Worm (Caenorhabditis elegans) whole organism, mixed stage, embryonic: ENCODE data around the gene C18F10.7.

Source experiments
- ces-1 ChIP-seq: fragments of 150-350 bp; optimal IDR thresholded peaks from 2 replicates; lab custom pipeline; 2014; ENCODE audit warnings: missing biosample characterization, missing genetic modification reagents, missing genetic modification characterization
- drap-1 ChIP-seq: fragments of 200-800 bp; sonication (Bioruptor generic); optimal IDR thresholded peaks from 3 replicates; lab custom pipeline; 2018; ENCODE audit warnings: mild to moderate bottlenecking, missing genetic modification characterization, missing compliant biosample characterization
- elt-3 ChIP-seq: fragments of 150-350 bp; optimal IDR thresholded peaks from 2 replicates; lab custom pipeline; 2014; ENCODE audit warnings: missing biosample characterization, missing genetic modification characterization
- lin-13 ChIP-seq: fragments of 150-350 bp; optimal IDR thresholded peaks from 2 replicates; lab custom pipeline; 2014; ENCODE audit warnings: missing biosample characterization, missing genetic modification characterization
- lsy-2 ChIP-seq: fragments of 150-350 bp; optimal IDR thresholded peaks from 2 replicates; lab custom pipeline; 2014; ENCODE audit warnings: missing biosample characterization, missing genetic modification characterization
- mab-5 ChIP-seq: fragments of 150-350 bp; optimal IDR thresholded peaks from 2 replicates; lab custom pipeline; 2014; ENCODE audit warnings: missing biosample characterization, missing genetic modification characterization
- nhr-12 ChIP-seq: fragments of 150-350 bp; optimal IDR thresholded peaks from 2 replicates; lab custom pipeline; 2014; ENCODE audit warnings: missing biosample characterization, missing genetic modification characterization
- nhr-237 ChIP-seq: fragments of 150-350 bp; optimal IDR thresholded peaks from 2 replicates; lab custom pipeline; 2014; ENCODE audit warnings: missing biosample characterization, missing genetic modification characterization

ce11 chrIII:6303114-6303647 is 25.0 kb upstream of the C18F10.7 start, which contains the start of gene F47D12.9:
- TF ChIP-seq drap-1 (GFP tag; lab: Kevin White, UChicago) (no peak), elt-3 (tag; lab: Kevin White, UChicago) (no peak), lin-13 (tag; lab: Kevin White, UChicago) (peak; percentile 39), nhr-12 (tag; lab: Kevin White, UChicago) (no peak), mab-5 (tag; lab: Kevin White, UChicago) (no peak), ces-1 (peak; percentile 28), nhr-237 (tag; lab: Kevin White, UChicago) (no peak), lsy-2 (tag; lab: Kevin White, UChicago) (no peak)
